Worm (Caenorhabditis elegans) whole organism, young adult: ENCODE data around the gene C50E3.7.

Source experiments
- B0035.1 ChIP-seq: sonication (generic microtip); optimal IDR thresholded peaks from 2 replicates; lab custom pipeline; 2016; ENCODE audit warnings: missing genetic modification characterization, mild to moderate bottlenecking, missing compliant biosample characterization, missing genotype, missing genetic modification reagents
- F57A8.1 ChIP-seq: fragments of 200-800 bp; sonication (Bioruptor generic); optimal IDR thresholded peaks from 2 replicates; lab custom pipeline; 2018; ENCODE audit warnings: mild to moderate bottlenecking, missing genetic modification characterization, moderate library complexity, missing compliant biosample characterization
- F57C9.4 ChIP-seq: sonication (generic microtip); optimal IDR thresholded peaks from 2 replicates; lab custom pipeline; 2017; ENCODE audit warnings: mild to moderate bottlenecking, missing genetic modification characterization, missing compliant biosample characterization
- aptf-2 ChIP-seq: fragments of 200-800 bp; sonication (Bioruptor generic); conservative IDR thresholded peaks from 2 replicates; pipeline ENCODE4 v1.3.6; 2022; ENCODE audit warnings: missing genetic modification reagents, missing genetic modification characterization, missing compliant biosample characterization
- attf-6 ChIP-seq: fragments of 200-800 bp; sonication (Bioruptor generic); IDR thresholded peaks from 2 replicates; pipeline ENCODE4 v1.3.6; 2022; ENCODE audit warnings: missing genetic modification reagents, missing genetic modification characterization, missing compliant biosample characterization
- ceh-100 ChIP-seq: fragments of 200-800 bp; sonication (Bioruptor generic); IDR thresholded peaks from 2 replicates; pipeline ENCODE4 v1.3.6; 2022; ENCODE audit warnings: missing genetic modification reagents, missing genetic modification characterization, missing compliant biosample characterization
- chd-7 ChIP-seq: sonication (generic microtip); optimal IDR thresholded peaks from 2 replicates; lab custom pipeline; 2016; ENCODE audit warnings: mild to moderate bottlenecking, missing genetic modification characterization, moderate library complexity, missing compliant biosample characterization
- lin-35 ChIP-seq, 3 experiments: fragments of 150-350 bp in 2 of 3; sonication (generic microtip) in 1 of 3; optimal IDR thresholded peaks; 2 replicates each; lab custom pipeline; 2014 to 2018; ENCODE audit warnings: missing biosample characterization in 3 of 3, missing genetic modification characterization in 3 of 3, missing genetic modification reagents in 3 of 3
- pha-4 ChIP-seq: fragments of 150-350 bp; sonication (generic microtip); optimal IDR thresholded peaks from 2 replicates; lab custom pipeline; 2014; ENCODE audit warnings: missing biosample characterization, missing genetic modification reagents, missing genetic modification characterization
- unc-62 ChIP-seq: fragments of 150-350 bp; optimal IDR thresholded peaks from 2 replicates; lab custom pipeline; 2014; ENCODE audit warnings: missing biosample characterization, missing genetic modification reagents, missing genetic modification characterization

DNA sequence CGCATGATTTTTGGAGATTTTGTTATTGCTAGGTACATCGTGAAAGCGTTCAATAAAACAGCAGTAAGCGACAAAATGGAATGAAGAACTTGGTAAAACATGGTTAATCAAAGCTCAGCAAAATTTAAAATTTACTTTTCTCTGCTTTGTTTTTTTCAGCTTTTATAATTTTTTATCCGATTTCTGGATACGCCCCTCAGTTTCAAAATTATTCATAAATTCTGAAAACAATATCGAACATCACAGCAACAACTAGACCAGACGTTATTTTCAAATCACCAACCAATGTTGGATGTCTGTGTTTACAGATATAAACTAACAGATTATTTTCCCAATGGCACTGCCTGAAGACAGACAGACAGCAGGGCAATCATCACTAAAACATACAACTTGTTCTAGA, 36.5 kb upstream of the C50E3.7 start, which contains the start of gene srd-31:
- TF ChIP-seq lin-35 (GFP tag; optimal IDR thresholded peaks at IDR 0.05; lab: Kevin White, UChicago) = no peak
- TF ChIP-seq pha-4 = no peak
- TF ChIP-seq attf-6 (GFP tag; lab: Robert Waterston, UW) = no peak
- no peak for TF ChIP-seq unc-62 (GFP tag; lab: Kevin White, UChicago)
- no peak for TF ChIP-seq F57A8.1 (GFP tag; lab: Kevin White, UChicago)
- no peak for TF ChIP-seq B0035.1 (tag; lab: Kevin White, UChicago)
- no peak for TF ChIP-seq ceh-100
- TF ChIP-seq aptf-2 = no peak
- no peak for TF ChIP-seq chd-7
- TF ChIP-seq F57C9.4 (tag; lab: Kevin White, UChicago) = no peak
